Worm (Caenorhabditis elegans): ENCODE results near the gene mel-32.

mel-32 gene

ce11 chrIII:6395706-6396232, 47.0 kb downstream of the mel-32 start, which contains the start of gene oatr-1:
Gene oatr-1 (minus strand): TSS chrIII:6396182.
- TF ChIP-seq aly-2 (tag; optimal IDR thresholded peaks at IDR 0.05) (no peak), egl-27 (tag; optimal IDR thresholded peaks at IDR 0.05) (no peak), nhr-6 (tag; optimal IDR thresholded peaks at IDR 0.05) (no peak), gmeb-1 (tag; optimal IDR thresholded peaks at IDR 0.05) (no peak), nhr-237 (tag; optimal IDR thresholded peaks at IDR 0.05) (no peak), ZK546.5 (tag; optimal IDR thresholded peaks at IDR 0.05) (no peak), peb-1 (tag; optimal IDR thresholded peaks at IDR 0.05) (no peak), unc-55 (GFP tag; optimal IDR thresholded peaks at IDR 0.05) (no peak), ceh-82 (tag; optimal IDR thresholded peaks at IDR 0.05) (no peak), nhr-21 (tag; optimal IDR thresholded peaks at IDR 0.05) (no peak), elt-1 (tag; optimal IDR thresholded peaks at IDR 0.05) (no peak), alr-1 (tag; optimal IDR thresholded peaks at IDR 0.05) (no peak), blmp-1 (tag; optimal IDR thresholded peaks at IDR 0.05; ENCODE audit: insufficient read depth) (no peak), skn-1 (tag; optimal IDR thresholded peaks at IDR 0.05) (no peak), nhr-25 (tag; optimal IDR thresholded peaks at IDR 0.05) (no peak), fos-1 (tag; optimal IDR thresholded peaks at IDR 0.05) (peak; percentile 7), crh-2 (tag; optimal IDR thresholded peaks at IDR 0.05) (peak; percentile 81), ama-1 (optimal IDR thresholded peaks at IDR 0.05) (no peak), nhr-129 (tag; optimal IDR thresholded peaks at IDR 0.05) (no peak), sma-3 (GFP tag; optimal IDR thresholded peaks at IDR 0.05) (no peak), lsy-2 (tag; optimal IDR thresholded peaks at IDR 0.05) (no peak), sem-4 (tag; optimal IDR thresholded peaks at IDR 0.05) (no peak), nhr-23 (tag; optimal IDR thresholded peaks at IDR 0.05) (no peak), F13H6.1 (tag; optimal IDR thresholded peaks at IDR 0.05) (no peak), mdl-1 (tag; optimal IDR thresholded peaks at IDR 0.05) (peak in 1 of 2 experiments; percentile 2), ceh-16 (tag; optimal IDR thresholded peaks at IDR 0.05) (no peak), elt-3 (tag; optimal IDR thresholded peaks at IDR 0.05) (no peak), dmd-4 (tag; optimal IDR thresholded peaks at IDR 0.05) (no peak), unc-39 (tag; optimal IDR thresholded peaks at IDR 0.05) (no peak), nhr-10 (tag; optimal IDR thresholded peaks at IDR 0.05) (no peak), sma-9 (GFP tag; optimal IDR thresholded peaks at IDR 0.05) (peak; percentile 64), sma-9 (tag; optimal IDR thresholded peaks at IDR 0.05) (no peak)

ce11 chrIII:6390644-6391043, 52.2 kb downstream of the mel-32 start, which contains the start of gene smrc-1:
Gene smrc-1 (plus strand): TSS chrIII:6390944.
- TF ChIP-seq nhr-11 (tag; optimal IDR thresholded peaks at IDR 0.05) (no peak), nhr-12 (tag; optimal IDR thresholded peaks at IDR 0.05) (no peak), sma-3 (GFP tag; optimal IDR thresholded peaks at IDR 0.05) (no peak), ztf-4 (tag; optimal IDR thresholded peaks at IDR 0.05) (no peak), skn-1 (tag; optimal IDR thresholded peaks at IDR 0.05) (no peak), lin-11 (tag; optimal IDR thresholded peaks at IDR 0.05) (no peak), unc-62 (GFP tag; optimal IDR thresholded peaks at IDR 0.05) (no peak), ztf-1 (GFP tag; conservative IDR thresholded peaks at IDR 0.05) (no peak), mab-5 (tag; optimal IDR thresholded peaks at IDR 0.05) (no peak), egl-27 (tag; optimal IDR thresholded peaks at IDR 0.05) (no peak), lsy-2 (tag; optimal IDR thresholded peaks at IDR 0.05) (no peak), dmd-4 (tag; optimal IDR thresholded peaks at IDR 0.05) (no peak), nhr-25 (tag; optimal IDR thresholded peaks at IDR 0.05) (no peak)

Data from whole organism, L2 larva.